Fruit fly (Drosophila melanogaster): ENCODE results near the gene CG15317.
A peak's percentile ranks its signal among the peaks of the same experiment; 100 is the strongest.

CG15317 gene

dm6 chrX:9584104-9584947 is 28.0 kb upstream of the CG15317 start (continued):
- TF ChIP-seq Tbp (GFP tag; optimal IDR thresholded peaks at IDR 0.05) = no peak
- TF ChIP-seq en (GFP tag; optimal IDR thresholded peaks at IDR 0.05) = no peak
- TF ChIP-seq CG9437 (GFP tag; optimal IDR thresholded peaks at IDR 0.05) = no peak
- TF ChIP-seq CG4282 (GFP tag; optimal IDR thresholded peaks at IDR 0.05) = no peak
- no peak for TF ChIP-seq vnd (GFP tag; IDR thresholded peaks at IDR 0.05; ENCODE audit: partially characterized antibody)
- TF ChIP-seq pita (GFP tag; optimal IDR thresholded peaks at IDR 0.05) = no peak
- peak; percentile 50 for TF ChIP-seq gro (GFP tag; optimal IDR thresholded peaks at IDR 0.05)
- TF ChIP-seq CG10274 (GFP tag; optimal IDR thresholded peaks at IDR 0.05) = peak; percentile 73
- TF ChIP-seq ro (GFP tag; IDR thresholded peaks at IDR 0.05) = no peak
- no peak for TF ChIP-seq Elba2 (GFP tag; optimal IDR thresholded peaks at IDR 0.05)
- TF ChIP-seq prd (optimal IDR thresholded peaks at IDR 0.05) = no peak
- peak; percentile 35; the same call in 1 of the 3 replicates for TF ChIP-seq prd (GFP tag; IDR thresholded peaks at IDR 0.05)
- TF ChIP-seq CG15696 (tag; optimal IDR thresholded peaks at IDR 0.05) = no peak
- peak; percentile 31; the same call in 1 of the 2 replicates for TF ChIP-seq amos (GFP tag; IDR thresholded peaks at IDR 0.05; ENCODE audit: partially characterized antibody)
- no peak for TF ChIP-seq jumu (GFP tag; optimal IDR thresholded peaks at IDR 0.05)
- TF ChIP-seq CG1529 (GFP tag; optimal IDR thresholded peaks at IDR 0.05) = no peak
- TF ChIP-seq CG8924 (tag; optimal IDR thresholded peaks at IDR 0.05) = no peak
- peak; percentile 21 for TF ChIP-seq CG1602 (GFP tag; optimal IDR thresholded peaks at IDR 0.05)
- TF ChIP-seq salm (tag; optimal IDR thresholded peaks at IDR 0.05) = no peak
- 0 out of 2 replicates have a peak, but pooled peaks have one; percentile 29 for TF ChIP-seq unc-4 (GFP tag; IDR thresholded peaks at IDR 0.05; ENCODE audit: partially characterized antibody)
- TF ChIP-seq CG1233 (GFP tag; optimal IDR thresholded peaks at IDR 0.05) = no peak
- no peak for TF ChIP-seq NK7.1 (GFP tag; optimal IDR thresholded peaks at IDR 0.05)
- TF ChIP-seq kni (GFP tag; optimal IDR thresholded peaks at IDR 0.05) = peak; percentile 89
- peak; percentile 48 for TF ChIP-seq bcd (GFP tag; optimal IDR thresholded peaks at IDR 0.05)
- TF ChIP-seq chm (GFP tag; IDR thresholded peaks at IDR 0.05) = peak; percentile 48
- TF ChIP-seq Hr39 (optimal IDR thresholded peaks at IDR 0.05) = no peak
- TF ChIP-seq lab (GFP tag; optimal IDR thresholded peaks at IDR 0.05) = peak; percentile 44
- no peak for TF ChIP-seq CG8281 (tag; optimal IDR thresholded peaks at IDR 0.05)
- TF ChIP-seq Sox100B (GFP tag; optimal IDR thresholded peaks at IDR 0.05) = no peak
- TF ChIP-seq CG14050 (GFP tag; IDR thresholded peaks at IDR 0.05) = no peak
- TF ChIP-seq wdn (GFP tag; IDR thresholded peaks at IDR 0.05) = no peak
- TF ChIP-seq lola (GFP tag; optimal IDR thresholded peaks at IDR 0.05) = peak in 1 of 3 experiments; percentile 8
- TF ChIP-seq pho (GFP tag; optimal IDR thresholded peaks at IDR 0.05) = no peak
- TF ChIP-seq CG18599 (GFP tag; optimal IDR thresholded peaks at IDR 0.05) = peak; percentile 48
- peak; percentile 85 for TF ChIP-seq Med (GFP tag)
- no peak for TF ChIP-seq dati (GFP tag; IDR thresholded peaks at IDR 0.05)
- TF ChIP-seq p53 (GFP tag; optimal IDR thresholded peaks at IDR 0.05) = no peak
- TF ChIP-seq klu (GFP tag; IDR thresholded peaks at IDR 0.05) = no peak
- TF ChIP-seq CG1647 (GFP tag; optimal IDR thresholded peaks at IDR 0.05) = no peak
- peak; percentile 63 for TF ChIP-seq HmgZ (tag; optimal IDR thresholded peaks at IDR 0.05)
- TF ChIP-seq chif (GFP tag; optimal IDR thresholded peaks at IDR 0.05) = no peak
- no peak for TF ChIP-seq CG15601 (tag; optimal IDR thresholded peaks at IDR 0.05)
- no peak for TF ChIP-seq CG18011 (GFP tag; optimal IDR thresholded peaks at IDR 0.05)
- no peak for TF ChIP-seq bbx (GFP tag; IDR thresholded peaks at IDR 0.05; ENCODE audit: partially characterized antibody)
- no peak for TF ChIP-seq pum (GFP tag; optimal IDR thresholded peaks at IDR 0.05)
- TF ChIP-seq CG4820 (GFP tag; optimal IDR thresholded peaks at IDR 0.05) = no peak
- no peak for TF ChIP-seq CG11504 (tag; optimal IDR thresholded peaks at IDR 0.05)
- no peak for TF ChIP-seq ara (GFP tag; IDR thresholded peaks at IDR 0.05)
- TF ChIP-seq maf-S (GFP tag; optimal IDR thresholded peaks at IDR 0.05) = peak; percentile 24
- TF ChIP-seq cg (GFP tag; optimal IDR thresholded peaks at IDR 0.05) = peak; percentile 83

Measured in whole organism, embryonic.